Worm (Caenorhabditis elegans) whole organism, L2 larva: ENCODE measurements around the gene twk-48.

Source experiments
- ZK546.5 ChIP-seq: sonication (generic microtip); optimal IDR thresholded peaks from 2 replicates; lab custom pipeline; 2017; ENCODE audit warnings: missing biosample characterization, missing genetic modification characterization
- ama-1 ChIP-seq: fragments of 150-350 bp; optimal IDR thresholded peaks from 2 replicates; lab custom pipeline; 2018; ENCODE audit warnings: inconsistent platforms
- ceh-82 ChIP-seq: fragments of 150-350 bp; optimal IDR thresholded peaks from 2 replicates; lab custom pipeline; 2014; ENCODE audit warnings: missing biosample characterization, missing genetic modification characterization
- elt-1 ChIP-seq: fragments of 150-350 bp; optimal IDR thresholded peaks from 2 replicates; lab custom pipeline; 2014; ENCODE audit warnings: missing biosample characterization, missing genetic modification characterization
- fos-1 ChIP-seq: fragments of 150-350 bp; optimal IDR thresholded peaks from 2 replicates; lab custom pipeline; 2014; ENCODE audit warnings: missing biosample characterization, missing genetic modification characterization
- lin-39 ChIP-seq: fragments of 150-350 bp; optimal IDR thresholded peaks from 2 replicates; lab custom pipeline; 2014; ENCODE audit warnings: missing biosample characterization, missing genetic modification reagents, missing genetic modification characterization
- lsy-2 ChIP-seq, 2 experiments: fragments of 150-350 bp in 1 of 2; sonication (generic microtip) in 1 of 2; optimal IDR thresholded peaks; 2 replicates each; lab custom pipeline; 2014 to 2017; ENCODE audit warnings: missing biosample characterization in 2 of 2, missing genetic modification characterization in 2 of 2
- mdl-1 ChIP-seq, 2 experiments: fragments of 150-350 bp in 1 of 2; sonication (generic microtip) in 1 of 2; optimal IDR thresholded peaks; 2 replicates each; lab custom pipeline; 2017; ENCODE audit warnings: missing biosample characterization in 2 of 2, missing genetic modification characterization in 2 of 2
- nhr-12 ChIP-seq: fragments of 150-350 bp; optimal IDR thresholded peaks from 2 replicates; lab custom pipeline; 2014; ENCODE audit warnings: missing biosample characterization, missing genetic modification characterization
- sma-3 ChIP-seq: sonication (generic microtip); optimal IDR thresholded peaks from 2 replicates; lab custom pipeline; 2016; ENCODE audit warnings: missing genetic modification reagents, missing genetic modification characterization, missing compliant biosample characterization
- unc-39 ChIP-seq: fragments of 150-350 bp; optimal IDR thresholded peaks from 2 replicates; lab custom pipeline; 2014; ENCODE audit warnings: missing biosample characterization, missing genetic modification characterization
- unc-62 ChIP-seq: fragments of 150-350 bp; optimal IDR thresholded peaks from 2 replicates; lab custom pipeline; 2014; ENCODE audit warnings: missing biosample characterization, missing genetic modification reagents, missing genetic modification characterization

DNA sequence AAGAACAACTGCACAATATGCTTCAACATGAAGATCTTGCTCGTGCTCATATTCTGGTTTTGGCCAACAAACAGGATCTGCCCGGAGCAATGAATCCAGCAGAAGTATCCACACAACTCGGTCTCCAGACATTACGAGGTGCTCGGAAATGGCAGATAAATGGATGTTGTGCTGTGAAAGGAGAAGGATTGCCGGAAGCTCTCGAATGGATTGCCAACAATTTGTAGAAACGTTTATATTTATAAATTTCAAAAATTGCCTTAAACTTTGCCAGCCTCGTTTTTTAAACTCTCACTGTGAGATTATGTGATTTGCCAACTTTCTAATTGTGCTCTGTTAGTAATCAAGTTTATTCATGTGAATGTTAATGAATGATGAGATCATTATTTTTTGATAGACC, 36.8 kb upstream of the twk-48 start:
- TF ChIP-seq ZK546.5 (tag; lab: Kevin White, UChicago) (no peak), lin-39 (tag; lab: Kevin White, UChicago) (no peak), ceh-82 (tag; lab: Kevin White, UChicago) (no peak), ama-1 (lab: Kevin White, UChicago) (no peak), mdl-1 (tag; optimal IDR thresholded peaks at IDR 0.05; lab: Kevin White, UChicago) (no peak), unc-39 (tag; lab: Kevin White, UChicago) (no peak), lsy-2 (tag; optimal IDR thresholded peaks at IDR 0.05; lab: Kevin White, UChicago) (no peak), nhr-12 (tag; lab: Kevin White, UChicago) (no peak), fos-1 (no peak), elt-1 (no peak), unc-62 (GFP tag; lab: Kevin White, UChicago) (no peak), sma-3 (no peak)
